Worm (Caenorhabditis elegans): ENCODE data around the gene T22C8.4.

DNA sequence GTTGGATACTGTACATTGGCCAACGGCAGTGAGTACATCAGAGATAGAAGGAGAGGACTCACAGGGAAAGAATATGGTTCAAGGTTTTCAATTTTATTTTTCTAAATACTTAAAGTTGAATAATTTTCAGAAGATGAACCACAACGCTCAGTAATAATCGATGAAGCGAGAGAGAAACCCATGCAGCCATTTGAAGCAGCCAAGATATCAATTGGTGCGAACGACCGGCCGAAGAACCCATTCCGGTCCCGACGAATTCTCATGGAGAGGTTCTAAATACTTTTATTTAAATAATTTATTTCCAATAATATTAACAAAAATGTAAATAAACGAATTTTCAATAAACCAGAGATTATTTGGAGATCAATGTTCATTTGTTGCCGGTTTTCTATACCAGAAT, 23.1 kb downstream of the T22C8.4 start, which contains the start of gene pigg-1:
- no peak for TF ChIP-seq W03F9.2 (tag; optimal IDR thresholded peaks at IDR 0.05)
- no peak for TF ChIP-seq dao-5 (tag; optimal IDR thresholded peaks at IDR 0.05)
- no peak for TF ChIP-seq him-1 (tag; optimal IDR thresholded peaks at IDR 0.05)

Data from whole organism, L4/young adult.